Worm (Caenorhabditis elegans) whole organism, early embryonic: ENCODE data around the gene ZC204.14.

Experiments used
- B0310.2 ChIP-seq: sonication (generic microtip); optimal IDR thresholded peaks from 2 replicates; lab custom pipeline; 2016; ENCODE audit warnings: mild to moderate bottlenecking, missing genetic modification characterization, missing compliant biosample characterization
- aly-1 ChIP-seq: sonication (generic microtip); optimal IDR thresholded peaks from 2 replicates; lab custom pipeline; 2016; ENCODE audit warnings: missing genetic modification characterization, missing compliant biosample characterization
- ama-1 ChIP-seq: fragments of 150-350 bp; optimal IDR thresholded peaks from 2 replicates; lab custom pipeline; 2014
- ceh-36 ChIP-seq: sonication (generic microtip); optimal IDR thresholded peaks from 2 replicates; lab custom pipeline; 2016; ENCODE audit warnings: missing genetic modification characterization, inconsistent platforms, missing compliant biosample characterization
- hmbx-1 ChIP-seq: sonication (generic microtip); optimal IDR thresholded peaks from 2 replicates; lab custom pipeline; 2016; ENCODE audit warnings: mild to moderate bottlenecking, missing genetic modification characterization, missing compliant biosample characterization
- hnd-1 ChIP-seq: sonication (generic microtip); optimal IDR thresholded peaks from 2 replicates; lab custom pipeline; 2016; ENCODE audit warnings: missing genetic modification characterization, missing compliant biosample characterization
- scrt-1 ChIP-seq: fragments of 200-800 bp; sonication (Bioruptor generic); IDR thresholded peaks from 2 replicates; pipeline ENCODE4 v1.3.6; 2022; ENCODE audit warnings: missing genetic modification characterization, missing compliant biosample characterization
- tbx-11 ChIP-seq: fragments of 200-800 bp; sonication (Bioruptor generic); IDR thresholded peaks from 2 replicates; pipeline ENCODE4 v1.3.6; 2022; ENCODE audit warnings: missing genetic modification characterization, missing compliant biosample characterization
- tbx-37 ChIP-seq: fragments of 200-800 bp; sonication (Bioruptor generic); conservative IDR thresholded peaks from 2 replicates; pipeline ENCODE4 v1.3.6; 2022; ENCODE audit warnings: missing genetic modification reagents, missing genetic modification characterization, missing compliant biosample characterization
- tra-4 ChIP-seq: sonication (generic microtip); optimal IDR thresholded peaks from 2 replicates; lab custom pipeline; 2017; ENCODE audit warnings: missing genetic modification characterization, missing compliant biosample characterization

DNA sequence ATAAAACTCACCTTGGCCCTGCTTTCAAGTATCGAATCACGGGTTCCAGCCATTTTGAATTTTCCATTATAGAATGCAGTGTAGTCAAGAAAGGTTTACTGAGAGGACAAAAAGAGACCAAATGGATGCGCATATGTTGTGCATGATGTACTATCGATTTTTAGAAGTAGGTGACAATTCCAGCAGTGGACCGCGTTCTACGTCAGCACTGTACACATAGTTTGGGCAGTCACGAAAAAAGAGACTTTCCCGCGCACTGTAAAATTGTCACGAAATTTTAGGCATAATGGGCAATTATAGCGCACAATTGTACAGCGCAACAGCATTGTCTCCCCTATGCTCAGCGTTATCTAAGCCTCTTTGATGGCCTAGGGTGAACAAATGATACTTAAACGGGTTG, 28.3 kb upstream of the ZC204.14 start, which contains the start of gene fbxc-22:
- no peak for TF ChIP-seq ama-1 (lab: Kevin White, UChicago)
- no peak for TF ChIP-seq aly-1 (tag; lab: Kevin White, UChicago)
- TF ChIP-seq tbx-37 (GFP tag; lab: Robert Waterston, UW): no peak
- TF ChIP-seq hmbx-1: no peak
- no peak for TF ChIP-seq scrt-1
- TF ChIP-seq B0310.2 (tag; lab: Kevin White, UChicago): no peak
- no peak for TF ChIP-seq ceh-36 (tag; lab: Kevin White, UChicago)
- TF ChIP-seq tbx-11 (GFP tag; lab: Robert Waterston, UW): no peak
- no peak for TF ChIP-seq tra-4 (tag; lab: Kevin White, UChicago)
- no peak for TF ChIP-seq hnd-1 (tag; lab: Kevin White, UChicago)
